2 fruit fly cellular contexts compared by ENCODE assay signal in genomic region chr2L:4997401-4998259, dm6.
TF ChIP-seq lines count a peak whose summit lies in the region.

No protein-coding gene starts in this region.

TF ChIP-seq in whole organism, embryonic, 481 proteins besides CTCF, POLR2A, EP300 and RAD21 (continued from another document and continues in another):
- TF ChIP-seq CG3847 (GFP tag; IDR thresholded peaks at IDR 0.05; lab: Robert Waterston, UW) (peak; percentile 99), Ssrp (tag; optimal IDR thresholded peaks at IDR 0.05; lab: Kevin White, UChicago) (peak; percentile 99), chif (GFP tag; optimal IDR thresholded peaks at IDR 0.05; lab: Kevin White, UChicago) (peak; percentile 99), sens-2 (GFP tag; IDR thresholded peaks at IDR 0.05; lab: Robert Waterston, UW) (peak; percentile 99), nerfin-2 (GFP tag; IDR thresholded peaks at IDR 0.05; lab: Robert Waterston, UW; ENCODE audit: partially characterized antibody) (peak; percentile 74), HLH3B (GFP tag; IDR thresholded peaks at IDR 0.05; lab: Robert Waterston, UW) (peak; percentile 99), tx (GFP tag; optimal IDR thresholded peaks at IDR 0.05; lab: Kevin White, UChicago) (peak; percentile 99), CG17186 (GFP tag; optimal IDR thresholded peaks at IDR 0.05; lab: Kevin White, UChicago) (peak; percentile 97), ro (GFP tag; IDR thresholded peaks at IDR 0.05; lab: Robert Waterston, UW) (peak; percentile 99), Ets65A (GFP tag; lab: Kevin White, UChicago) (peak; percentile 100), dpn (GFP tag; optimal IDR thresholded peaks at IDR 0.05; lab: Kevin White, UChicago) (peak; percentile 99), pb (GFP tag; optimal IDR thresholded peaks at IDR 0.05; lab: Kevin White, UChicago) (peak; percentile 99), lola (GFP tag; optimal IDR thresholded peaks at IDR 0.05; lab: Kevin White, UChicago) (peak in 1 of 3 experiments; percentile 98), stc (GFP tag; IDR thresholded peaks at IDR 0.05; lab: Robert Waterston, UW) (peak; percentile 99), CG4282 (GFP tag; optimal IDR thresholded peaks at IDR 0.05; lab: Kevin White, UChicago) (peak; percentile 99), CG6765 (GFP tag; optimal IDR thresholded peaks at IDR 0.05; lab: Kevin White, UChicago) (peak; percentile 97), NFAT (GFP tag; IDR thresholded peaks at IDR 0.05; lab: Robert Waterston, UW) (peak; percentile 99), bowl (GFP tag; IDR thresholded peaks at IDR 0.05; lab: Robert Waterston, UW) (peak; percentile 98), Poxn (GFP tag; IDR thresholded peaks at IDR 0.05; lab: Robert Waterston, UW) (peak; percentile 96), Nf-YC (tag; optimal IDR thresholded peaks at IDR 0.05; lab: Kevin White, UChicago) (peak; percentile 92), crp (GFP tag; optimal IDR thresholded peaks at IDR 0.05; lab: Kevin White, UChicago) (peak; percentile 35 to 77), Sox100B (GFP tag; optimal IDR thresholded peaks at IDR 0.05; lab: Kevin White, UChicago) (peak; percentile 97), schlank (tag; optimal IDR thresholded peaks at IDR 0.05; lab: Kevin White, UChicago) (peak; percentile 96), tll (GFP tag; optimal IDR thresholded peaks at IDR 0.05; lab: Kevin White, UChicago) (no peak), dm (GFP tag; optimal IDR thresholded peaks at IDR 0.05; lab: Kevin White, UChicago) (peak; percentile 98), knrl (GFP tag; IDR thresholded peaks at IDR 0.05; lab: Robert Waterston, UW; ENCODE audit: partially characterized antibody) (peak; percentile 77), hb (GFP tag; IDR thresholded peaks at IDR 0.05; lab: Robert Waterston, UW; ENCODE audit: partially characterized antibody) (peak; percentile 81; the same call in 1 of the 3 replicates), seq (GFP tag; IDR thresholded peaks at IDR 0.05; lab: Robert Waterston, UW) (peak; percentile 99), CG30403 (GFP tag; optimal IDR thresholded peaks at IDR 0.05; lab: Kevin White, UChicago) (peak; percentile 99), grn (GFP tag; optimal IDR thresholded peaks at IDR 0.05; lab: Kevin White, UChicago) (peak; percentile 94), CG30431 (GFP tag; optimal IDR thresholded peaks at IDR 0.05; lab: Kevin White, UChicago) (peak; percentile 99), CG3163 (GFP tag; optimal IDR thresholded peaks at IDR 0.05; lab: Kevin White, UChicago) (peak; percentile 96), CG15269 (tag; optimal IDR thresholded peaks at IDR 0.05; lab: Kevin White, UChicago) (peak; percentile 99), CG12942 (GFP tag; optimal IDR thresholded peaks at IDR 0.05; lab: Kevin White, UChicago) (peak; percentile 99), bigmax (GFP tag; optimal IDR thresholded peaks at IDR 0.05; lab: Kevin White, UChicago) (peak; percentile 80), CG18764 (GFP tag; optimal IDR thresholded peaks at IDR 0.05; lab: Kevin White, UChicago) (peak; percentile 99), Kr (GFP tag; optimal IDR thresholded peaks at IDR 0.05; lab: Kevin White, UChicago) (peak; percentile 87), aop (GFP tag; IDR thresholded peaks at IDR 0.05; lab: Robert Waterston, UW) (peak; percentile 96), CG32767 (GFP tag; IDR thresholded peaks at IDR 0.05; lab: Robert Waterston, UW) (peak; percentile 98), fu2 (GFP tag; optimal IDR thresholded peaks at IDR 0.05; lab: Kevin White, UChicago) (peak; percentile 99), ham (GFP tag; IDR thresholded peaks at IDR 0.05; lab: Robert Waterston, UW) (no peak; the same call in 1 of the 2 replicates), CG34376 (GFP tag; optimal IDR thresholded peaks at IDR 0.05; lab: Kevin White, UChicago) (peak; percentile 97), bab2 (GFP tag; optimal IDR thresholded peaks at IDR 0.05; lab: Kevin White, UChicago) (peak; percentile 99), CG13624 (GFP tag; optimal IDR thresholded peaks at IDR 0.05; lab: Kevin White, UChicago) (peak; percentile 99), E2f2 (GFP tag; IDR thresholded peaks at IDR 0.05; lab: Robert Waterston, UW) (peak; percentile 88), row (GFP tag; IDR thresholded peaks at IDR 0.05; lab: Robert Waterston, UW) (peak; percentile 99), CHES-1-like (GFP tag; optimal IDR thresholded peaks at IDR 0.05; lab: Kevin White, UChicago) (peak; percentile 99), CG33557 (GFP tag; optimal IDR thresholded peaks at IDR 0.05; lab: Kevin White, UChicago) (peak; percentile 98), chm (GFP tag; IDR thresholded peaks at IDR 0.05; lab: Robert Waterston, UW) (peak; percentile 100), Vsx1 (GFP tag; optimal IDR thresholded peaks at IDR 0.05; lab: Kevin White, UChicago) (peak; percentile 96), CG1832 (GFP tag; optimal IDR thresholded peaks at IDR 0.05; lab: Kevin White, UChicago) (peak; percentile 95), CG18599 (GFP tag; optimal IDR thresholded peaks at IDR 0.05; lab: Kevin White, UChicago) (peak; percentile 99), CG10366 (GFP tag; IDR thresholded peaks at IDR 0.05; lab: Robert Waterston, UW) (peak; percentile 99), CG13424 (tag; optimal IDR thresholded peaks at IDR 0.05; lab: Kevin White, UChicago) (peak; percentile 99), unpg (GFP tag; optimal IDR thresholded peaks at IDR 0.05; lab: Kevin White, UChicago) (peak; percentile 100), ATbp (GFP tag; optimal IDR thresholded peaks at IDR 0.05; lab: Kevin White, UChicago) (peak; percentile 99), CG7357 (GFP tag; IDR thresholded peaks at IDR 0.05; lab: Robert Waterston, UW) (peak; percentile 96), mld (GFP tag; IDR thresholded peaks at IDR 0.05; lab: Robert Waterston, UW; ENCODE audit: partially characterized antibody) (0 out of 3 replicates have a peak, but pooled peaks have one; percentile 25), CG8924 (tag; optimal IDR thresholded peaks at IDR 0.05; lab: Kevin White, UChicago) (peak; percentile 99), CG11398 (GFP tag; optimal IDR thresholded peaks at IDR 0.05; lab: Kevin White, UChicago) (peak; percentile 99), Scr (GFP tag; IDR thresholded peaks at IDR 0.05; lab: Robert Waterston, UW; ENCODE audit: partially characterized antibody) (peak; percentile 39; the same call in 1 of the 2 replicates), CG16863 (GFP tag; optimal IDR thresholded peaks at IDR 0.05; lab: Kevin White, UChicago) (peak; percentile 99), kni (GFP tag; optimal IDR thresholded peaks at IDR 0.05; lab: Kevin White, UChicago) (peak; percentile 96), CG31441 (GFP tag; IDR thresholded peaks at IDR 0.05; lab: Robert Waterston, UW) (peak; percentile 99)

TF ChIP-seq in whole organism, prepupa, 60 proteins besides CTCF, POLR2A, EP300 and RAD21 (continued from another document):
- TF ChIP-seq eg (GFP tag; IDR thresholded peaks at IDR 0.05; lab: Robert Waterston, UW) (peak; percentile 99), fkh (GFP tag; optimal IDR thresholded peaks at IDR 0.05; lab: Kevin White, UChicago) (peak; percentile 90), Eip78C (GFP tag; lab: Kevin White, UChicago) (peak; percentile 100), CG8319 (GFP tag; optimal IDR thresholded peaks at IDR 0.05; lab: Kevin White, UChicago) (peak; percentile 98), Eip75B (GFP tag; optimal IDR thresholded peaks at IDR 0.05; lab: Kevin White, UChicago) (peak; percentile 99), dac (GFP tag; optimal IDR thresholded peaks at IDR 0.05; lab: Kevin White, UChicago) (peak; percentile 99), CG16779 (tag; optimal IDR thresholded peaks at IDR 0.05; lab: Kevin White, UChicago) (peak; percentile 99), CG11762 (GFP tag; optimal IDR thresholded peaks at IDR 0.05; lab: Kevin White, UChicago; ENCODE audit: insufficient read depth) (peak; percentile 99), vri (GFP tag; optimal IDR thresholded peaks at IDR 0.05; lab: Kevin White, UChicago) (peak; percentile 98)
TF ChIP-seq in whole organism, prepupa: peak in this region for 60.
